Worm (Caenorhabditis elegans) whole organism, mixed stage, embryonic: ENCODE measurements around the gene gyg-2.

Source experiments
- M03D4.4 ChIP-seq: sonication (generic microtip); optimal IDR thresholded peaks from 2 replicates; lab custom pipeline; 2017; ENCODE audit warnings: mild to moderate bottlenecking, missing genetic modification characterization, missing compliant biosample characterization
- bed-3 ChIP-seq: fragments of 200-800 bp; sonication (Bioruptor generic); optimal IDR thresholded peaks from 3 replicates; lab custom pipeline; 2018; ENCODE audit warnings: mild to moderate bottlenecking, missing genetic modification characterization, moderate library complexity, missing compliant biosample characterization
- blmp-1 ChIP-seq: fragments of 150-350 bp; optimal IDR thresholded peaks from 2 replicates; lab custom pipeline; 2014; ENCODE audit warnings: missing biosample characterization, missing genetic modification characterization
- ceh-39 ChIP-seq: fragments of 150-350 bp; optimal IDR thresholded peaks from 2 replicates; lab custom pipeline; 2014; ENCODE audit warnings: missing biosample characterization, missing genetic modification characterization
- ceh-83 ChIP-seq: fragments of 200-800 bp; sonication (Bioruptor generic); optimal IDR thresholded peaks from 2 replicates; lab custom pipeline; 2018; ENCODE audit warnings: mild to moderate bottlenecking, missing genetic modification characterization, missing compliant biosample characterization
- ces-1 ChIP-seq: fragments of 150-350 bp; optimal IDR thresholded peaks from 2 replicates; lab custom pipeline; 2014; ENCODE audit warnings: missing biosample characterization, missing genetic modification reagents, missing genetic modification characterization
- cnd-1 ChIP-seq: fragments of 200-800 bp; sonication (Bioruptor generic); optimal IDR thresholded peaks from 2 replicates; lab custom pipeline; 2018; ENCODE audit warnings: mild to moderate bottlenecking, missing genetic modification characterization, missing compliant biosample characterization
- drap-1 ChIP-seq: fragments of 200-800 bp; sonication (Bioruptor generic); optimal IDR thresholded peaks from 3 replicates; lab custom pipeline; 2018; ENCODE audit warnings: mild to moderate bottlenecking, missing genetic modification characterization, missing compliant biosample characterization
- elt-3 ChIP-seq: fragments of 150-350 bp; optimal IDR thresholded peaks from 2 replicates; lab custom pipeline; 2014; ENCODE audit warnings: missing biosample characterization, missing genetic modification characterization
- flh-1 ChIP-seq: fragments of 200-800 bp; sonication (Bioruptor generic); optimal IDR thresholded peaks from 2 replicates; lab custom pipeline; 2018; ENCODE audit warnings: mild to moderate bottlenecking, missing genetic modification characterization, moderate library complexity, missing compliant biosample characterization
- ham-2 ChIP-seq: fragments of 200-800 bp; sonication (Bioruptor generic); optimal IDR thresholded peaks from 2 replicates; lab custom pipeline; 2018; ENCODE audit warnings: mild to moderate bottlenecking, missing genetic modification characterization, missing compliant biosample characterization
- hlh-1 ChIP-seq: fragments of 150-350 bp; optimal IDR thresholded peaks from 2 replicates; lab custom pipeline; 2014; ENCODE audit warnings: missing biosample characterization, missing genetic modification reagents, missing genetic modification characterization
- lin-13 ChIP-seq: fragments of 150-350 bp; optimal IDR thresholded peaks from 2 replicates; lab custom pipeline; 2014; ENCODE audit warnings: missing biosample characterization, missing genetic modification characterization
- lsy-2 ChIP-seq: fragments of 150-350 bp; optimal IDR thresholded peaks from 2 replicates; lab custom pipeline; 2014; ENCODE audit warnings: missing biosample characterization, missing genetic modification characterization
- mab-5 ChIP-seq: fragments of 150-350 bp; optimal IDR thresholded peaks from 2 replicates; lab custom pipeline; 2014; ENCODE audit warnings: missing biosample characterization, missing genetic modification characterization
- mep-1 ChIP-seq: fragments of 150-350 bp; optimal IDR thresholded peaks from 2 replicates; lab custom pipeline; 2017; ENCODE audit warnings: missing biosample characterization, missing genetic modification reagents, missing genetic modification characterization, inconsistent platforms
- mls-2 ChIP-seq: sonication (generic microtip); optimal IDR thresholded peaks from 2 replicates; lab custom pipeline; 2016; ENCODE audit warnings: mild to moderate bottlenecking, missing genetic modification characterization, moderate library complexity, missing compliant biosample characterization
- nhr-12 ChIP-seq: fragments of 150-350 bp; optimal IDR thresholded peaks from 2 replicates; lab custom pipeline; 2014; ENCODE audit warnings: missing biosample characterization, missing genetic modification characterization
- nhr-2 ChIP-seq: fragments of 150-350 bp; optimal IDR thresholded peaks from 2 replicates; lab custom pipeline; 2014; ENCODE audit warnings: missing biosample characterization, missing genetic modification characterization
- nhr-28 ChIP-seq: fragments of 150-350 bp; optimal IDR thresholded peaks from 2 replicates; lab custom pipeline; 2014; ENCODE audit warnings: missing biosample characterization, missing genetic modification characterization
- nhr-76 ChIP-seq: sonication (generic microtip); optimal IDR thresholded peaks from 2 replicates; lab custom pipeline; 2017; ENCODE audit warnings: missing biosample characterization, missing genetic modification characterization
- pha-4 ChIP-seq: fragments of 150-350 bp; optimal IDR thresholded peaks from 2 replicates; lab custom pipeline; 2018; ENCODE audit warnings: missing biosample characterization, missing genetic modification reagents, missing genetic modification characterization
- sem-2 ChIP-seq: fragments of 200-800 bp; sonication (Bioruptor generic); optimal IDR thresholded peaks from 2 replicates; lab custom pipeline; 2018; ENCODE audit warnings: mild to moderate bottlenecking, missing genetic modification characterization, missing compliant biosample characterization
- snpc-4 ChIP-seq: fragments of 150-350 bp; optimal IDR thresholded peaks from 2 replicates; lab custom pipeline; 2014; ENCODE audit warnings: missing biosample characterization, missing genetic modification characterization
- tbx-8 ChIP-seq: fragments of 200-800 bp; sonication (Bioruptor generic); optimal IDR thresholded peaks from 2 replicates; lab custom pipeline; 2018; ENCODE audit warnings: mild to moderate bottlenecking, missing genetic modification characterization, moderate library complexity, missing compliant biosample characterization
- unc-120 ChIP-seq: sonication (generic microtip); optimal IDR thresholded peaks from 2 replicates; lab custom pipeline; 2017; ENCODE audit warnings: missing genetic modification characterization, missing compliant biosample characterization; ENCODE audit not compliant: poor library complexity, severe bottlenecking
- unc-39 ChIP-seq: fragments of 150-350 bp; optimal IDR thresholded peaks from 2 replicates; lab custom pipeline; 2014; ENCODE audit warnings: missing biosample characterization, missing genetic modification characterization
- unc-62 ChIP-seq: fragments of 150-350 bp; optimal IDR thresholded peaks from 2 replicates; lab custom pipeline; 2014; ENCODE audit warnings: missing biosample characterization, missing genetic modification reagents, missing genetic modification characterization
- ztf-11 ChIP-seq: fragments of 150-350 bp; optimal IDR thresholded peaks from 2 replicates; lab custom pipeline; 2014; ENCODE audit warnings: missing biosample characterization, missing genetic modification characterization

The gyg-2 gene

ce11 chrV:16746231-16746990 lies at the start of gene gyg-2:
Gene gyg-2, minus strand, starts transcription at chrV:16746258.
- TF ChIP-seq lin-13 (tag; lab: Kevin White, UChicago) (no peak), bed-3 (GFP tag; lab: Kevin White, UChicago) (no peak), ceh-83 (no peak), tbx-8 (GFP tag; lab: Kevin White, UChicago) (no peak), unc-39 (tag; lab: Kevin White, UChicago) (no peak), ceh-39 (tag; lab: Kevin White, UChicago) (no peak), ztf-11 (tag; lab: Kevin White, UChicago) (no peak), cnd-1 (tag; lab: Kevin White, UChicago) (no peak), nhr-2 (tag; lab: Kevin White, UChicago) (no peak), sem-2 (no peak), hlh-1 (no peak), unc-120 (tag; lab: Kevin White, UChicago) (no peak), pha-4 (tag; lab: Kevin White, UChicago) (no peak), unc-62 (GFP tag; lab: Kevin White, UChicago) (no peak), mls-2 (tag; lab: Kevin White, UChicago) (no peak), flh-1 (GFP tag; lab: Kevin White, UChicago) (no peak)

ce11 chrV:16794828-16795354 lies 48.8 kb upstream of the gyg-2 start, which contains the start of the genes ctps-1 and pus-1:
Gene ctps-1, plus strand, starts transcription at chrV:16794878.
Gene pus-1, minus strand, starts transcription at chrV:16794952.
- TF ChIP-seq M03D4.4 (tag; lab: Kevin White, UChicago) (no peak), drap-1 (peak; percentile 30), ces-1 (GFP tag; lab: Kevin White, UChicago) (peak; percentile 23), mep-1 (tag; lab: Kevin White, UChicago) (peak; percentile 15), hlh-1 (no peak), lsy-2 (tag; lab: Kevin White, UChicago) (peak; percentile 52), lin-13 (tag; lab: Kevin White, UChicago) (peak; percentile 65), nhr-2 (tag; lab: Kevin White, UChicago) (no peak), pha-4 (tag; lab: Kevin White, UChicago) (peak; percentile 47), cnd-1 (tag; lab: Kevin White, UChicago) (no peak)

- no peak for TF ChIP-seq mep-1 (tag; lab: Kevin White, UChicago)
- TF ChIP-seq flh-1 (GFP tag; lab: Kevin White, UChicago) = no peak
- no peak for TF ChIP-seq lsy-2 (tag; lab: Kevin White, UChicago)
- TF ChIP-seq unc-39 (tag; lab: Kevin White, UChicago) = no peak
- no peak for TF ChIP-seq ces-1 (GFP tag; lab: Kevin White, UChicago)
- no peak for TF ChIP-seq ztf-11 (tag; lab: Kevin White, UChicago)
- no peak for TF ChIP-seq nhr-2 (tag; lab: Kevin White, UChicago)
- TF ChIP-seq tbx-8 (GFP tag; lab: Kevin White, UChicago) = no peak
- TF ChIP-seq drap-1 = no peak
- TF ChIP-seq hlh-1 = no peak
- no peak for TF ChIP-seq snpc-4 (tag; lab: Kevin White, UChicago)
- no peak for TF ChIP-seq nhr-12 (tag; lab: Kevin White, UChicago)
- no peak for TF ChIP-seq ham-2 (GFP tag; lab: Kevin White, UChicago)
Measured at ce11 chrV:16794079-16794478, 48.0 kb upstream of the gyg-2 start.

ce11 chrV:16793312-16793711 lies 47.3 kb upstream of the gyg-2 start:
- TF ChIP-seq mls-2 (tag; lab: Kevin White, UChicago) = no peak

ce11 chrV:16792717-16793116 lies 46.7 kb upstream of the gyg-2 start:
- TF ChIP-seq ceh-83 (no peak), mls-2 (tag; lab: Kevin White, UChicago) (no peak), blmp-1 (tag; lab: Kevin White, UChicago) (no peak), mab-5 (tag; lab: Kevin White, UChicago) (no peak), unc-62 (GFP tag; lab: Kevin White, UChicago) (no peak), ztf-11 (tag; lab: Kevin White, UChicago) (no peak), elt-3 (no peak), lin-13 (tag; lab: Kevin White, UChicago) (no peak), nhr-28 (tag; lab: Kevin White, UChicago) (no peak), pha-4 (tag; lab: Kevin White, UChicago) (no peak), nhr-12 (tag; lab: Kevin White, UChicago) (no peak), snpc-4 (tag; lab: Kevin White, UChicago) (no peak), nhr-76 (no peak), bed-3 (GFP tag; lab: Kevin White, UChicago) (no peak)
